Fruit fly (Drosophila melanogaster) S2 (cell line): Measurements from ENCODE around the gene CG18745.

Experiments
- CG8478 ChIP-seq: fragments of >200 bp; optimal IDR thresholded peaks from 2 replicates; lab custom pipeline; 2018
- CTCF ChIP-seq, 2 experiments: fragments of >200 bp; optimal IDR thresholded peaks; 2 replicates each; lab custom pipeline; 2018

- TF ChIP-seq CG8478: no peak
- TF ChIP-seq CTCF (optimal IDR thresholded peaks at IDR 0.05; lab: Kevin White, UChicago): no peak
Observed at dm6 chr3R:7749993-7750392, 35.9 kb downstream of the CG18745 start, which contains the start of gene pyd3.
